Fruit fly (Drosophila melanogaster) ovary, adult (tissue): ENCODE data around the gene BckdhA.

Source experiments
- CG17801 ChIP-seq: fragments of 200-800 bp; optimal IDR thresholded peaks from 2 replicates; lab custom pipeline; 2019; ENCODE audit warnings: missing biosample characterization, mild to moderate bottlenecking, missing genetic modification characterization, moderate library complexity; ENCODE audit not compliant: partially characterized antibody

The BckdhA gene

dm6 chr3R:9555334-9555974, at the start of gene BckdhA, which contains the start of gene CG9386:
Gene BckdhA, plus strand, starts transcription at chr3R:9555785.
Gene CG9386, minus strand, starts transcription at chr3R:9555408.
- TF ChIP-seq CG17801 (GFP tag; lab: Kevin White, UChicago), result no peak

DNA sequence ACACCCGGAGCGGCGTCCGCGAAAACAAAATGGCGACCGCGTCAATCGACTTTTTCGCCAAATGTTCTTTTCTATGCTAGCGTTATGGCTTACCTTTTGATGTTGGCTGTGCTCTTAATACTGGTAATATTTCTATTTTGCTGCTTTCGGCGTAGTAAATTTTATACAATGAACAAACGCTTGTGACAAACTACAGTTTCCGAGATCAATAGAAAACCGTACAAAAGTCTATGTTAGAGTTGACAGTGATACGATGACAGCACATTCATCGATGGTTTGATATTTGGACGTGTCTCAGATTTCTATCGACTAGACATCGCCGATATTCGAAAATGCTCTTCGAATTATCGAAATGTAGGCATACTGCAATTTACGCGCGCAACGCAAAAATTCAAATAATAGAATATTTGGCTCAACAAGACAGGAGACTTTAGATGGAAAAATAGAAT, 45.5 kb upstream of the BckdhA start, which contains the start of gene rump:
Gene rump, minus strand, starts transcription at position 255 of the 449 bp plus-strand sequence.
- TF ChIP-seq CG17801 (GFP tag; lab: Kevin White, UChicago), result no peak

DNA sequence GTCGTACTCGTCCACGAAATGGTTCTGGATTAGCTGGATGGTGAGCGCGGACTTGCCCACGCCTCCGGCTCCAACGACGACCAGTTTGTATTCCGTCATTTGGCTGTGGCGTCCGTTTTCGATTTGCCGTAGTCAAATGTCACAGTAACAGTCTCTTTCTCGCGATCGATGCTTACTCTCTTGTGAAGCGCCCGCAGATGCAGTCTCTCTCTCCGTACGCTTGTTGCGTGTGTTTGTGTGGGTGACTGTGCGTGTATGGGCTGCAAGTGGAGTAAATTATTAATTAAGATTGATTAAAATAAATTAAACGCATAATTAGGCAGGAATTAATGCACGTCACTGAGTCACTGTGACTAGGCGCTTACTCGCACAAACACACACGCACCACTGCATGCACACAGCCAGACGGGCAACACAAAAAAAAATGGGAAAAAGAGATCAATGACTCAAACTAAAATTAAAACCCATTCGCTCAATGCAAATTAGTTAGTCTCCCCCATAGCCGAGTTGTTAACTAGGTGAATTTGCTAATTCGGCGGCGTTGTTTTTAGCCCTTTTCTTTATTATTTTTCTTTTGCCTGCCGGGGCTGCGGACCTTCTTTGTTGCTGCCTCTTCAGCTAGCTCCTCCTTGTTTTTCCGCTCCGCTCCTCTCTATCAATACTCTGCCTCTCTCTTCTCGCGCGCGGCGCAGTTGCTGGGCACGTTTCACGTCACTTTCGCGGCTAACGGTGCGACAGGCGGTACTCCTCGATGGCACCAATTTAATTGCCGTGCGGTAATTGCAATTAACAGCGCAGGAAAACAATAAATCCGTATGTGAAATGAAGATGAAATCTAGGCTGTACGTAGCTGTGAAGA, 43.2 kb upstream of the BckdhA start:
- TF ChIP-seq CG17801 (GFP tag; lab: Kevin White, UChicago), result no peak

DNA sequence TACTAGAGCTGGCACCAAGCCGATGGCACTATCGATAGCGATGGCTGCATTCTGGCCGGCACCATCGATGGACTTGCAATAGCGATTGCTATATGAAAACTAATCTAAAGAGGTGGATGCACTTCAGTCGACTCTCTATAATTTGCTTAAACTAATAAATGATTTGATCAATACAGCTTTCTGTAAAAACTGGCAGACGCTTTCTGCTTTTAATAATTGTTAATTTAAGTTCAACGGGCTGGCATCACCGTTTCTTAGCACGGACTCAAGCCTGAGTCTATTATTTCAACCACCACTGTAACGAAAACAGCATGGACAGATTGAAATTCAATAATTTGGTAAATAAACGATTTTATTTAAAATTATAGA, 42.5 kb upstream of the BckdhA start, which contains the start of the genes Ras85D and Rlb1:
Gene Ras85D, minus strand, starts transcription at position 16 of the 369 bp plus-strand sequence.
Gene Rlb1, plus strand, starts transcription at position 276 of the 369 bp plus-strand sequence.
- TF ChIP-seq CG17801 (GFP tag; lab: Kevin White, UChicago), result peak; percentile 66

- peak; percentile 34 for TF ChIP-seq CG17801 (GFP tag; lab: Kevin White, UChicago)
These were observed 39.7 kb upstream of the BckdhA start, which contains the start of the genes mRpL47, CG8176 and Kdm3 for dm6 chr3R:9515860-9516344. Gene mRpL47, minus strand, starts transcription at chr3R:9515908. Gene CG8176, plus strand, starts transcription at chr3R:9516007. Gene Kdm3, plus strand, starts transcription at chr3R:9516007.

- no peak for TF ChIP-seq CG17801 (GFP tag; lab: Kevin White, UChicago)
These were observed 39.2 kb upstream of the BckdhA start for dm6 chr3R:9516400-9516852.

- TF ChIP-seq CG17801 (GFP tag; lab: Kevin White, UChicago), result peak; percentile 71
These were observed 27.4 kb upstream of the BckdhA start for dm6 chr3R:9527907-9528842.

DNA sequence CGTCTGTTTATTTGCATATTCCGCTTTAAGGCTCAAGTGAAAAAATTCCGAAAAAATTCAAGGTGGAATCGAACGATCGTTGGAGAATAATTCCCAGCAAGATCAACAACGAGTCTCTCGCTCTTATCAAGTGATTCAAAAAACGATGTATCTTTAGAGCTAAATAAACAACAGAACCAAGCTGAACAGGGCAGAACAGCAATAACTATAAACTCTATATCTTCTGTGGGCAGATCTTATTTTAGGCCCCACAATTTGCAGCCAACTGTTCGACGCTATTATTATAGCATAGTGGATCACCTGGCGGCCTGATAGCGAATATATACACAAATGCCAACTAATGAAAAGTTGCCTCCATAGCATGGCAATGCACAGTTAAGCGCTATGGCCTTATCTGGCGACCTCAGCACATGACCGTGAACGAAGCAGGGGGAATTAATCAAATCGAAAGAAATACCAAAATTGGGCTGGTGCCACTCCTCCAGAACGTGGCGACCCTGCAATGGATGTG, 26.1 kb upstream of the BckdhA start:
- TF ChIP-seq CG17801 (GFP tag; lab: Kevin White, UChicago), result no peak

dm6 chr3R:9529913-9530312, 25.7 kb upstream of the BckdhA start:
- TF ChIP-seq CG17801 (GFP tag; lab: Kevin White, UChicago), result no peak

DNA sequence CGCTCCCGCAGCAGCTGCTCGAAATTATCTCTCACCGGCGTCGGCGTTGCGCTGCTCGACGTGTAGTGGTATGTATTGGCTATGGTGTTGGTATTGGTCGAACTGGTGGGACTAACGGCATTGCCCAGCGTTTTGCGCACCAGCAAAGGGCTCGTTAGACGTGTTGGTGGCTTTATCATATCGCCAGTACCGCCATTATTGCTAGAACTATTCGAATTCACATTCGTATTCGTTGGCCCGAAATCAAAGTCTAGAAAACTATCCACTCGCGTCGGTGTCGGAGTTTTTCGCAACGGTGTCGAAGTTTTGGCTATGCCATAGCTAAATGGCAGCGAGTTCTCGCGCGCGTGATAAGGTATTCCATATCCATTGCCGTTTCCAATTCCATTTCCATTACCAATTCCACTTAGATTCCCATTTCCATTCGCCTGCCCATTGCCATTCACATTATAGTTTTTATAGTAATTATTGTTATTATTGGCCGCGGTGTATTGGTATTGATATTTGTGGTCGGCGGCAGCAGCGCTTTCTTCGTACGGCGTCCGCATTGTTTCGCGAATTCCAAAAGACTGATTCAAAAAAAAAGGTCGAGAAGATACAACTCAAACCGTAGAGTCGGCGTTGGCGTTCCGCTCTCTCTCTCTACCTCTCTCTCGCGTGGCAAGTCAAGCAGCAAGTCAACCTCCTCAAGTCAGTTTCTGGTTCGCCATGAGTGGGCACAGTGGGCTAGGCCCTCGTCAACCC, 23.0 kb upstream of the BckdhA start, which contains the start of gene by:
Gene by, minus strand, starts transcription at position 575 of the 744 bp plus-strand sequence.
- no peak for TF ChIP-seq CG17801 (GFP tag; lab: Kevin White, UChicago)

- peak; percentile 77 for TF ChIP-seq CG17801 (GFP tag; lab: Kevin White, UChicago)
These were observed 22.1 kb upstream of the BckdhA start for dm6 chr3R:9533181-9534124.

dm6 chr3R:9534125-9534496, 21.5 kb upstream of the BckdhA start:
- TF ChIP-seq CG17801 (GFP tag; lab: Kevin White, UChicago), result peak; percentile 72
